Fruit fly (Drosophila melanogaster) whole organism, embryonic: ENCODE measurements around the gene CG9747.

Experiments used
- Bteb2 ChIP-seq: fragments of 200-800 bp; sonication (Bioruptor generic); optimal IDR thresholded peaks from 2 replicates; lab custom pipeline; 2016; ENCODE audit warnings: missing biosample characterization, missing genetic modification characterization
- CG10274 ChIP-seq: fragments of 200-800 bp; sonication (Bioruptor generic); optimal IDR thresholded peaks from 3 replicates; lab custom pipeline; 2017; ENCODE audit warnings: missing biosample characterization, mild to moderate bottlenecking, missing genetic modification characterization
- CG14667 ChIP-seq: fragments of 200-800 bp; sonication (Bioruptor generic); IDR thresholded peaks from 2 replicates; pipeline ENCODE4 v1.3.6; 2022; ENCODE audit warnings: missing biosample characterization, missing genetic modification characterization
- CG16815 ChIP-seq: fragments of 200-800 bp; sonication (Bioruptor generic); optimal IDR thresholded peaks from 3 replicates; lab custom pipeline; 2017; ENCODE audit warnings: missing biosample characterization, mild to moderate bottlenecking, missing genetic modification characterization
- CG17568 ChIP-seq: fragments of 200-800 bp; sonication (Bioruptor generic); optimal IDR thresholded peaks from 2 replicates; lab custom pipeline; 2018; ENCODE audit warnings: missing biosample characterization, mild to moderate bottlenecking, missing genetic modification characterization, moderate library complexity
- CG1792 ChIP-seq: fragments of 200-800 bp; sonication (Bioruptor generic); optimal IDR thresholded peaks from 2 replicates; lab custom pipeline; 2016; ENCODE audit warnings: missing biosample characterization, missing genetic modification characterization
- CG30431 ChIP-seq: fragments of 200-800 bp; sonication (Bioruptor generic); optimal IDR thresholded peaks from 2 replicates; lab custom pipeline; 2017; ENCODE audit warnings: missing biosample characterization, missing genetic modification characterization
- CG3163 ChIP-seq: fragments of 200-800 bp; sonication (Bioruptor generic); optimal IDR thresholded peaks from 3 replicates; lab custom pipeline; 2016; ENCODE audit warnings: missing biosample characterization, missing genetic modification characterization
- CG34224 ChIP-seq: fragments of 200-800 bp; sonication (Bioruptor generic); IDR thresholded peaks from 3 replicates; pipeline ENCODE4 v1.3.6; 2022; ENCODE audit warnings: missing biosample characterization, missing genetic modification characterization; ENCODE audit not compliant: partially characterized antibody
- CG4360 ChIP-seq: fragments of 200-800 bp; sonication (Bioruptor generic); IDR thresholded peaks from 2 replicates; pipeline ENCODE4 v1.3.6; 2022; ENCODE audit warnings: missing biosample characterization, missing genetic modification characterization
- CG7786 ChIP-seq: fragments of 200-800 bp; sonication (Bioruptor generic); optimal IDR thresholded peaks from 2 replicates; lab custom pipeline; 2016; ENCODE audit warnings: missing biosample characterization, missing genetic modification characterization
- CTCF ChIP-seq: fragments of 200-800 bp; sonication (Bioruptor generic); optimal IDR thresholded peaks from 2 replicates; lab custom pipeline; 2017; ENCODE audit warnings: missing biosample characterization, mild to moderate bottlenecking, missing genetic modification characterization, moderate library complexity
- CrebB ChIP-seq: fragments of 200-800 bp; sonication (Bioruptor generic); optimal IDR thresholded peaks from 3 replicates; lab custom pipeline; 2018; ENCODE audit warnings: missing biosample characterization, mild to moderate bottlenecking, missing genetic modification characterization
- D ChIP-seq, 2 experiments: fragments of 200-800 bp in 1 of 2; fragments of >200 bp in 1 of 2; sonication (Bioruptor generic) in 1 of 2; optimal IDR thresholded peaks; 2 replicates in 1 of 2; 3 replicates in 1 of 2; lab custom pipeline; 2017; ENCODE audit warnings: mild to moderate bottlenecking in 1 of 2, missing biosample characterization in 1 of 2, missing genetic modification characterization in 1 of 2, missing genetic modification reagents in 1 of 2
- Doc2 ChIP-seq: fragments of 200-800 bp; sonication (Bioruptor generic); IDR thresholded peaks from 2 replicates; pipeline ENCODE4 v1.3.6; 2022; ENCODE audit warnings: missing biosample characterization, missing genetic modification characterization
- Doc3 ChIP-seq: fragments of 200-800 bp; sonication (Bioruptor generic); IDR thresholded peaks from 3 replicates; pipeline ENCODE4 v1.3.6; 2022; ENCODE audit warnings: missing biosample characterization, missing genetic modification characterization; ENCODE audit not compliant: partially characterized antibody
- Dp ChIP-seq: fragments of 200-800 bp; sonication (Bioruptor generic); optimal IDR thresholded peaks from 2 replicates; lab custom pipeline; 2018; ENCODE audit warnings: missing biosample characterization, mild to moderate bottlenecking, missing genetic modification characterization, moderate library complexity
- HLH4C ChIP-seq: fragments of 200-800 bp; sonication (Bioruptor generic); IDR thresholded peaks from 3 replicates; pipeline ENCODE4 v1.3.6; 2022; ENCODE audit warnings: missing biosample characterization, missing genetic modification characterization; ENCODE audit not compliant: partially characterized antibody
- Hsf ChIP-seq: fragments of 200-800 bp; sonication (Bioruptor generic); optimal IDR thresholded peaks from 3 replicates; lab custom pipeline; 2016; ENCODE audit warnings: missing biosample characterization, missing genetic modification characterization
- MTF-1 ChIP-seq: fragments of 200-800 bp; sonication (Bioruptor generic); optimal IDR thresholded peaks from 2 replicates; lab custom pipeline; 2018; ENCODE audit warnings: missing biosample characterization, mild to moderate bottlenecking, missing genetic modification characterization, borderline replicate concordance
- Mrtf ChIP-seq: fragments of 200-800 bp; sonication (Bioruptor generic); IDR thresholded peaks from 3 replicates; pipeline ENCODE4 v1.3.6; 2022; ENCODE audit warnings: missing biosample characterization, missing genetic modification characterization
- NK7.1 ChIP-seq: fragments of 200-800 bp; sonication (Bioruptor generic); optimal IDR thresholded peaks from 3 replicates; lab custom pipeline; 2016; ENCODE audit warnings: missing biosample characterization, missing genetic modification characterization
- Neu2 ChIP-seq: fragments of 200-800 bp; sonication (Bioruptor generic); optimal IDR thresholded peaks from 3 replicates; lab custom pipeline; 2016; ENCODE audit warnings: missing biosample characterization, missing genetic modification characterization, borderline replicate concordance
- Oli ChIP-seq: fragments of 200-800 bp; sonication (Bioruptor generic); optimal IDR thresholded peaks from 2 replicates; lab custom pipeline; 2018; ENCODE audit warnings: missing biosample characterization, mild to moderate bottlenecking, missing genetic modification characterization, moderate library complexity
- PHDP ChIP-seq: fragments of 200-800 bp; sonication (Bioruptor generic); optimal IDR thresholded peaks from 3 replicates; lab custom pipeline; 2018; ENCODE audit warnings: missing biosample characterization, mild to moderate bottlenecking, missing genetic modification characterization, moderate library complexity
- Rx ChIP-seq: fragments of 200-800 bp; sonication (Bioruptor generic); IDR thresholded peaks from 2 replicates; pipeline ENCODE4 v1.3.6; 2022; ENCODE audit warnings: missing biosample characterization, missing genetic modification characterization
- Sox100B ChIP-seq: fragments of 200-800 bp; sonication (Bioruptor generic); optimal IDR thresholded peaks from 3 replicates; lab custom pipeline; 2018; ENCODE audit warnings: missing biosample characterization, mild to moderate bottlenecking, missing genetic modification characterization
- Sry-β ChIP-seq: fragments of 200-800 bp; sonication (Bioruptor generic); optimal IDR thresholded peaks from 2 replicates; lab custom pipeline; 2018; ENCODE audit warnings: missing biosample characterization, mild to moderate bottlenecking, missing genetic modification characterization, moderate library complexity
- Sry-δ ChIP-seq: fragments of 200-800 bp; sonication (Bioruptor generic); optimal IDR thresholded peaks from 2 replicates; lab custom pipeline; 2016; ENCODE audit warnings: missing biosample characterization, missing genetic modification characterization
- TFAM ChIP-seq: fragments of 200-800 bp; sonication (Bioruptor generic); optimal IDR thresholded peaks from 2 replicates; lab custom pipeline; 2017; ENCODE audit warnings: missing biosample characterization, missing genetic modification characterization, inconsistent platforms
- Taf1 ChIP-seq: fragments of 200-800 bp; sonication (Bioruptor generic); IDR thresholded peaks from 2 replicates; pipeline ENCODE4 v1.3.6; 2022; ENCODE audit warnings: missing biosample characterization, missing genetic modification characterization
- Usf ChIP-seq: fragments of 200-800 bp; sonication (Bioruptor generic); optimal IDR thresholded peaks from 2 replicates; lab custom pipeline; 2017; ENCODE audit warnings: missing genotype, missing biosample characterization, missing genetic modification characterization
- chn ChIP-seq: fragments of 200-800 bp; sonication (Bioruptor generic); optimal IDR thresholded peaks from 2 replicates; lab custom pipeline; 2016; ENCODE audit warnings: missing biosample characterization, missing genetic modification characterization
- crp ChIP-seq, 2 experiments: fragments of 200-800 bp; sonication (Bioruptor generic); optimal IDR thresholded peaks; 2 replicates in 1 of 2; 3 replicates in 1 of 2; lab custom pipeline; 2017; ENCODE audit warnings: missing biosample characterization in 2 of 2, missing genetic modification characterization in 2 of 2, mild to moderate bottlenecking in 1 of 2, moderate library complexity in 1 of 2
- dm ChIP-seq: fragments of 200-800 bp; sonication (Bioruptor generic); optimal IDR thresholded peaks from 3 replicates; lab custom pipeline; 2016; ENCODE audit warnings: missing biosample characterization, missing genetic modification characterization
- dpn ChIP-seq, 2 experiments: fragments of 200-800 bp; sonication (Bioruptor generic); optimal IDR thresholded peaks; 3 replicates each; lab custom pipeline; 2016; ENCODE audit warnings: missing biosample characterization in 2 of 2, missing genetic modification characterization in 2 of 2
- gem ChIP-seq: fragments of 200-800 bp; sonication (Bioruptor generic); optimal IDR thresholded peaks from 2 replicates; lab custom pipeline; 2019; ENCODE audit warnings: missing biosample characterization, mild to moderate bottlenecking, missing genetic modification characterization, moderate library complexity
- grau ChIP-seq: fragments of 200-800 bp; optimal IDR thresholded peaks from 3 replicates; lab custom pipeline; 2019; ENCODE audit warnings: missing biosample characterization, mild to moderate bottlenecking, missing genetic modification characterization, moderate library complexity
- ind ChIP-seq: fragments of 200-800 bp; sonication (Bioruptor generic); optimal IDR thresholded peaks from 3 replicates; lab custom pipeline; 2016; ENCODE audit warnings: missing biosample characterization, missing genetic modification characterization
- kah ChIP-seq: fragments of 200-800 bp; sonication (Bioruptor generic); optimal IDR thresholded peaks from 2 replicates; lab custom pipeline; 2018; ENCODE audit warnings: missing biosample characterization, mild to moderate bottlenecking, missing genetic modification characterization
- lmd ChIP-seq: fragments of 200-800 bp; sonication (Bioruptor generic); IDR thresholded peaks from 2 replicates; pipeline ENCODE4 v1.3.6; 2022; ENCODE audit warnings: missing biosample characterization, missing genetic modification characterization
- pb ChIP-seq: fragments of 200-800 bp; sonication (Bioruptor generic); optimal IDR thresholded peaks from 3 replicates; lab custom pipeline; 2016; ENCODE audit warnings: missing biosample characterization, missing genetic modification characterization
- pzg ChIP-seq: fragments of 200-800 bp; sonication (Bioruptor generic); optimal IDR thresholded peaks from 3 replicates; lab custom pipeline; 2018; ENCODE audit warnings: missing biosample characterization, mild to moderate bottlenecking, missing genetic modification characterization, moderate library complexity
- row ChIP-seq: fragments of 200-800 bp; sonication (Bioruptor generic); IDR thresholded peaks from 3 replicates; pipeline ENCODE4 v1.3.6; 2022; ENCODE audit warnings: missing biosample characterization, missing genetic modification characterization
- sc ChIP-seq, 3 experiments: fragments of >200 bp in 2 of 3; fragments of 200-800 bp in 1 of 3; sonication (Bioruptor generic) in 1 of 3; optimal IDR thresholded peaks; 2 replicates in 2 of 3; 3 replicates in 1 of 3; lab custom pipeline; 2017; ENCODE audit warnings: mild to moderate bottlenecking in 1 of 3, missing biosample characterization in 1 of 3, missing genetic modification characterization in 1 of 3, missing genetic modification reagents in 1 of 3
- schlank ChIP-seq: fragments of 200-800 bp; sonication (Bioruptor generic); optimal IDR thresholded peaks from 2 replicates; lab custom pipeline; 2018; ENCODE audit warnings: missing biosample characterization, mild to moderate bottlenecking, missing genetic modification characterization
- sd ChIP-seq: fragments of 200-800 bp; sonication (Bioruptor generic); optimal IDR thresholded peaks from 3 replicates; lab custom pipeline; 2018; ENCODE audit warnings: missing biosample characterization, mild to moderate bottlenecking, missing genetic modification characterization, moderate library complexity
- vnd ChIP-seq: fragments of 200-800 bp; sonication (Bioruptor generic); IDR thresholded peaks from 3 replicates; pipeline ENCODE4 v1.3.6; 2022; ENCODE audit warnings: missing biosample characterization, missing genetic modification characterization; ENCODE audit not compliant: partially characterized antibody
- zfh1 ChIP-seq: fragments of 200-800 bp; sonication (Bioruptor generic); IDR thresholded peaks from 3 replicates; pipeline ENCODE4 v1.3.6; 2022; ENCODE audit warnings: missing biosample characterization, missing genetic modification characterization

CG9747 gene

DNA sequence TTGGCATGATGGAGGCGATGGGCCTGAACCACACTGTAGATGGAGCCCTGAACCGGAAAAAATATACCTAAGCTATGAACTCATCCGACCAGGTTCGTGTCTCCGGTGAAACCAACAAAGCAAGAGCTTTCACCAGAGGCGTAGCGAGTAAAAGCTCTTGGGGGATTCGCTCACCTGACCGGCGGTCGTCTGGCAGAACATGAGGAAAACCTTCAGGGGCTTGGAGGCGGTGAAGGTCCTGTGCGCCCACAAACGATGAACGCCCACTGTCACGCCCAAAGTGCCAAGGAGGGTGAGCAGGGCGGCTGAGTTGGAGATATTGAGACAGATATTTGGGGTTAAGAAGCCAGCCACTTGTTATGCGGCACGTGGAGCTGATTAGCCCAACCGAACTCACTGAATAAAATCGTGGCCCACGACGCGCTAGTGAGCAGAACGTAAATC is 4.6 kb upstream of the CG9747 start:
- TF ChIP-seq Sox100B = no peak
- no peak; the same call in 1 of the 2 replicates for TF ChIP-seq Doc2 (GFP tag; lab: Robert Waterston, UW)
- TF ChIP-seq row = peak; percentile 84
- TF ChIP-seq CG1792 = no peak
- peak; percentile 21; the same call in 1 of the 2 replicates for TF ChIP-seq Taf1 (GFP tag; lab: Robert Waterston, UW)
- TF ChIP-seq Doc3 (GFP tag; lab: Robert Waterston, UW) = no peak
- 0 out of 2 replicates have a peak, but pooled peaks have one; percentile 20 for TF ChIP-seq CG14667 (GFP tag; lab: Robert Waterston, UW)
- peak; percentile 67 for TF ChIP-seq kah (GFP tag; lab: Kevin White, UChicago)
- no peak for TF ChIP-seq MTF-1 (GFP tag; lab: Kevin White, UChicago)
- TF ChIP-seq Sry-δ (GFP tag; lab: Kevin White, UChicago) = peak; percentile 5
- peak; percentile 20 for TF ChIP-seq CG3163 (GFP tag; lab: Kevin White, UChicago)
- TF ChIP-seq NK7.1 (GFP tag; lab: Kevin White, UChicago) = no peak
- no peak for TF ChIP-seq vnd (GFP tag; lab: Robert Waterston, UW)
- TF ChIP-seq Sry-β (GFP tag; lab: Kevin White, UChicago) = no peak
- no peak for TF ChIP-seq chn
- TF ChIP-seq CG30431 (GFP tag; lab: Kevin White, UChicago) = no peak
- no peak for TF ChIP-seq HLH4C (GFP tag; lab: Robert Waterston, UW)
- TF ChIP-seq dpn (GFP tag; optimal IDR thresholded peaks at IDR 0.05; lab: Kevin White, UChicago) = peak in 1 of 2 experiments; percentile 63
- peak; percentile 47 for TF ChIP-seq pzg (GFP tag; lab: Kevin White, UChicago)
- peak; percentile 39 for TF ChIP-seq CrebB (tag; lab: Kevin White, UChicago)
- peak; percentile 47 for TF ChIP-seq PHDP (tag; lab: Kevin White, UChicago)
- 0 out of 2 replicates have a peak, but pooled peaks have one; percentile 16 for TF ChIP-seq Rx (GFP tag; lab: Robert Waterston, UW)
- TF ChIP-seq Mrtf (GFP tag; lab: Robert Waterston, UW) = 0 out of 3 replicates have a peak, but pooled peaks have one; percentile 58
- TF ChIP-seq CG16815 (GFP tag; lab: Kevin White, UChicago) = no peak
- TF ChIP-seq CTCF (GFP tag; lab: Kevin White, UChicago) = peak; percentile 78
- TF ChIP-seq CG4360 (GFP tag; lab: Robert Waterston, UW) = no peak; the same call in 1 of the 2 replicates
- TF ChIP-seq grau (tag; lab: Kevin White, UChicago) = peak; percentile 55
- TF ChIP-seq Dp = peak; percentile 3
- TF ChIP-seq CG7786 (GFP tag; lab: Kevin White, UChicago) = peak; percentile 37
- TF ChIP-seq ind (GFP tag; lab: Kevin White, UChicago) = peak; percentile 41
- TF ChIP-seq Bteb2 (GFP tag; lab: Kevin White, UChicago) = peak; percentile 50
- no peak for TF ChIP-seq pb
- TF ChIP-seq dm (GFP tag; lab: Kevin White, UChicago) = peak; percentile 83
- no peak for TF ChIP-seq CG17568 (GFP tag; lab: Kevin White, UChicago)
- TF ChIP-seq sc (optimal IDR thresholded peaks at IDR 0.05; lab: Kevin White, UChicago) = no peak
- TF ChIP-seq sc (GFP tag; optimal IDR thresholded peaks at IDR 0.05; lab: Kevin White, UChicago) = no peak
- no peak for TF ChIP-seq CG34224
- no peak for TF ChIP-seq TFAM (GFP tag; lab: Kevin White, UChicago)
- peak; percentile 38 for TF ChIP-seq gem (tag; lab: Kevin White, UChicago)
- TF ChIP-seq lmd (GFP tag; lab: Robert Waterston, UW) = peak; percentile 72
- peak; percentile 49; the same call in 1 of the 3 replicates for TF ChIP-seq zfh1 (GFP tag; lab: Robert Waterston, UW)
- peak; percentile 5 for TF ChIP-seq sd
- peak; percentile 8 for TF ChIP-seq Usf
- no peak for TF ChIP-seq CG10274 (GFP tag; lab: Kevin White, UChicago)
- no peak for TF ChIP-seq Neu2 (GFP tag; lab: Kevin White, UChicago)
- TF ChIP-seq Hsf = peak; percentile 46
- TF ChIP-seq crp (GFP tag; optimal IDR thresholded peaks at IDR 0.05; lab: Kevin White, UChicago) = no peak
- TF ChIP-seq Oli (tag; lab: Kevin White, UChicago) = no peak
- TF ChIP-seq schlank (tag; lab: Kevin White, UChicago) = peak; percentile 36
- no peak for TF ChIP-seq D (optimal IDR thresholded peaks at IDR 0.05; lab: Kevin White, UChicago)
- TF ChIP-seq D (GFP tag; optimal IDR thresholded peaks at IDR 0.05; lab: Kevin White, UChicago) = no peak
